Fruit fly (Drosophila melanogaster) whole organism, pupa: ENCODE measurements around the gene CG31948.

ENCODE experiments used
- CG10348 ChIP-seq: fragments of 200-800 bp; sonication (Bioruptor generic); IDR thresholded peaks from 2 replicates; pipeline ENCODE4 v1.3.6; 2022; ENCODE audit warnings: missing biosample characterization, missing genetic modification characterization
- CG12605 ChIP-seq: fragments of 200-800 bp; sonication (Bioruptor generic); IDR thresholded peaks from 2 replicates; pipeline ENCODE4 v1.3.6; 2022; ENCODE audit warnings: missing biosample characterization, missing genetic modification characterization
- CG13204 ChIP-seq: fragments of 200-800 bp; sonication (Bioruptor generic); optimal IDR thresholded peaks from 2 replicates; lab custom pipeline; 2018; ENCODE audit warnings: missing biosample characterization, mild to moderate bottlenecking, missing genetic modification characterization, moderate library complexity
- CG14655 ChIP-seq: fragments of 200-800 bp; sonication (Bioruptor generic); optimal IDR thresholded peaks from 3 replicates; lab custom pipeline; 2017; ENCODE audit warnings: mild to moderate bottlenecking, missing biosample characterization, missing genetic modification reagents, missing genetic modification characterization
- CG15710 ChIP-seq: fragments of 200-800 bp; sonication (Bioruptor generic); optimal IDR thresholded peaks from 2 replicates; lab custom pipeline; 2018; ENCODE audit warnings: missing biosample characterization, mild to moderate bottlenecking, missing genetic modification characterization, moderate library complexity
- CG17806 ChIP-seq: fragments of 200-800 bp; sonication (Bioruptor generic); optimal IDR thresholded peaks from 2 replicates; lab custom pipeline; 2018; ENCODE audit warnings: missing biosample characterization, mild to moderate bottlenecking, missing genetic modification characterization, moderate library complexity
- CG32121 ChIP-seq: fragments of 200-800 bp; sonication (Bioruptor generic); IDR thresholded peaks from 2 replicates; pipeline ENCODE4 v1.3.6; 2022; ENCODE audit warnings: missing biosample characterization, missing genetic modification characterization
- CG34367 ChIP-seq: fragments of 200-800 bp; sonication (Bioruptor generic); optimal IDR thresholded peaks from 2 replicates; lab custom pipeline; 2018; ENCODE audit warnings: missing biosample characterization, mild to moderate bottlenecking, missing genetic modification characterization
- CG4496 ChIP-seq: fragments of 200-800 bp; sonication (Bioruptor generic); IDR thresholded peaks from 3 replicates; pipeline ENCODE4 v1.3.6; 2022; ENCODE audit warnings: missing biosample characterization, missing genetic modification characterization
- CG8159 ChIP-seq: fragments of 200-800 bp; sonication (Bioruptor generic); optimal IDR thresholded peaks from 3 replicates; lab custom pipeline; 2018; ENCODE audit warnings: missing biosample characterization, mild to moderate bottlenecking, missing genetic modification characterization, moderate library complexity
- CG8301 ChIP-seq: fragments of 200-800 bp; sonication (Bioruptor generic); optimal IDR thresholded peaks from 2 replicates; lab custom pipeline; 2018; ENCODE audit warnings: missing biosample characterization, mild to moderate bottlenecking, missing genetic modification characterization
- CG9948 ChIP-seq: fragments of 200-800 bp; sonication (Bioruptor generic); optimal IDR thresholded peaks from 2 replicates; lab custom pipeline; 2018; ENCODE audit warnings: missing biosample characterization, mild to moderate bottlenecking, missing genetic modification characterization, moderate library complexity
- D1 ChIP-seq: fragments of 200-800 bp; sonication (Bioruptor generic); optimal IDR thresholded peaks from 2 replicates; lab custom pipeline; 2018; ENCODE audit warnings: missing biosample characterization, mild to moderate bottlenecking, missing genetic modification characterization, moderate library complexity
- EcR ChIP-seq: fragments of 200-800 bp; sonication (Bioruptor generic); optimal IDR thresholded peaks from 3 replicates; lab custom pipeline; 2019; ENCODE audit warnings: missing biosample characterization, missing genetic modification characterization, mild to moderate bottlenecking, moderate library complexity, missing genetic modification reagents
- Ets98B ChIP-seq: fragments of 200-800 bp; sonication (Bioruptor generic); IDR thresholded peaks from 2 replicates; pipeline ENCODE4 v1.3.6; 2022; ENCODE audit warnings: missing biosample characterization, missing genetic modification characterization
- Pif1A ChIP-seq: fragments of 200-800 bp; sonication (Bioruptor generic); optimal IDR thresholded peaks from 3 replicates; lab custom pipeline; 2016; ENCODE audit warnings: missing biosample characterization, missing genetic modification characterization
- Pif1B ChIP-seq: fragments of 200-800 bp; sonication (Bioruptor generic); optimal IDR thresholded peaks from 3 replicates; lab custom pipeline; 2016; ENCODE audit warnings: missing biosample characterization, missing genetic modification characterization
- Snoo ChIP-seq: fragments of 200-800 bp; sonication (Bioruptor generic); optimal IDR thresholded peaks from 3 replicates; lab custom pipeline; 2017; ENCODE audit warnings: missing biosample characterization, mild to moderate bottlenecking, missing genetic modification characterization, inconsistent platforms
- fd96Ca ChIP-seq: fragments of 200-800 bp; sonication (Bioruptor generic); IDR thresholded peaks from 3 replicates; pipeline ENCODE4 v1.3.6; 2022; ENCODE audit warnings: missing biosample characterization, missing genetic modification characterization
- gl ChIP-seq: fragments of 200-800 bp; sonication (Bioruptor generic); optimal IDR thresholded peaks from 2 replicates; lab custom pipeline; 2018; ENCODE audit warnings: missing biosample characterization, mild to moderate bottlenecking, missing genetic modification characterization
- rn ChIP-seq: fragments of 200-800 bp; sonication (Bioruptor generic); IDR thresholded peaks from 2 replicates; pipeline ENCODE4 v1.3.6; 2022; ENCODE audit warnings: missing biosample characterization, missing genetic modification characterization

The CG31948 gene

dm6 chr2L:2385692-2386091, 30.8 kb downstream of the CG31948 start, which contains the start of gene CG3557:
TSS of gene CG3557 (minus strand) at chr2L:2385792.
- TF ChIP-seq D1 (no peak), CG10348 (GFP tag; lab: Robert Waterston, UW) (no peak), EcR (GFP tag; lab: Kevin White, UChicago) (no peak), gl (no peak), fd96Ca (no peak), Pif1A (GFP tag; lab: Kevin White, UChicago) (no peak), Snoo (tag; lab: Kevin White, UChicago) (no peak), rn (no peak), CG8159 (tag; lab: Kevin White, UChicago) (no peak), CG34367 (no peak), CG15710 (tag; lab: Kevin White, UChicago) (no peak), CG17806 (no peak), CG9948 (tag; lab: Kevin White, UChicago) (no peak), Pif1B (GFP tag; lab: Kevin White, UChicago) (no peak)

dm6 chr2L:2382971-2383370, 33.5 kb downstream of the CG31948 start, which contains the start of gene PIG-Wa:
TSS of gene PIG-Wa (plus strand) at chr2L:2383202.
- TF ChIP-seq CG17806 = no peak

dm6 chr2L:2380805-2381204, 35.7 kb downstream of the CG31948 start, which contains the start of gene Eogt:
TSS of gene Eogt (plus strand) at chr2L:2381097.
- TF ChIP-seq fd96Ca (peak; percentile 93), CG17806 (peak; percentile 94), Ets98B (GFP tag; lab: Robert Waterston, UW) (peak; percentile 96), CG15710 (tag; lab: Kevin White, UChicago) (peak; percentile 98), Snoo (tag; lab: Kevin White, UChicago) (peak; percentile 96), CG34367 (peak; percentile 98), CG10348 (GFP tag; lab: Robert Waterston, UW) (peak; percentile 93), Pif1A (GFP tag; lab: Kevin White, UChicago) (peak; percentile 86), CG4496 (GFP tag; lab: Robert Waterston, UW) (peak; percentile 99), CG12605 (GFP tag; lab: Robert Waterston, UW) (peak; percentile 98), CG14655 (GFP tag; lab: Kevin White, UChicago) (peak; percentile 94), CG8301 (tag; lab: Kevin White, UChicago) (peak; percentile 93), Pif1B (GFP tag; lab: Kevin White, UChicago) (no peak), CG32121 (GFP tag; lab: Robert Waterston, UW) (peak; percentile 96), CG9948 (tag; lab: Kevin White, UChicago) (peak; percentile 94), D1 (peak; percentile 71), gl (peak; percentile 89), rn (peak; percentile 96), EcR (GFP tag; lab: Kevin White, UChicago) (no peak), CG13204 (GFP tag; lab: Kevin White, UChicago) (no peak), CG8159 (tag; lab: Kevin White, UChicago) (peak; percentile 96)
- TF ChIP-seq, all 21 proteins: peak for 18

dm6 chr2L:2376418-2376702, 40.2 kb downstream of the CG31948 start:
- TF ChIP-seq CG12605 (GFP tag; lab: Robert Waterston, UW) = no peak
- TF ChIP-seq EcR (GFP tag; lab: Kevin White, UChicago) = peak; percentile 94

dm6 chr2L:2375655-2376417, 40.7 kb downstream of the CG31948 start, which contains the start of gene Atxn7:
TSS of gene Atxn7 (plus strand) at chr2L:2375841.
- TF ChIP-seq CG14655 (GFP tag; lab: Kevin White, UChicago) (peak; percentile 13), CG13204 (GFP tag; lab: Kevin White, UChicago) (peak; percentile 17), Snoo (tag; lab: Kevin White, UChicago) (peak; percentile 80), EcR (GFP tag; lab: Kevin White, UChicago) (no peak), CG8301 (tag; lab: Kevin White, UChicago) (peak; percentile 4), CG15710 (tag; lab: Kevin White, UChicago) (peak; percentile 43), CG17806 (peak; percentile 1), Pif1A (GFP tag; lab: Kevin White, UChicago) (peak; percentile 67), Pif1B (GFP tag; lab: Kevin White, UChicago) (peak; percentile 2), D1 (no peak), CG10348 (GFP tag; lab: Robert Waterston, UW) (no peak), CG12605 (GFP tag; lab: Robert Waterston, UW) (peak; percentile 84), rn (no peak), CG4496 (GFP tag; lab: Robert Waterston, UW) (peak; percentile 74; the same call in 2 of the 3 replicates), CG9948 (tag; lab: Kevin White, UChicago) (no peak), CG8159 (tag; lab: Kevin White, UChicago) (peak; percentile 29), CG32121 (GFP tag; lab: Robert Waterston, UW) (peak; percentile 66; the same call in 1 of the 2 replicates), Ets98B (GFP tag; lab: Robert Waterston, UW) (peak; percentile 60), fd96Ca (peak; percentile 59; the same call in 2 of the 3 replicates), gl (no peak), CG34367 (peak; percentile 65)
